Fruit fly (Drosophila melanogaster): ENCODE data around the gene CG4073.

CG4073 gene

DNA sequence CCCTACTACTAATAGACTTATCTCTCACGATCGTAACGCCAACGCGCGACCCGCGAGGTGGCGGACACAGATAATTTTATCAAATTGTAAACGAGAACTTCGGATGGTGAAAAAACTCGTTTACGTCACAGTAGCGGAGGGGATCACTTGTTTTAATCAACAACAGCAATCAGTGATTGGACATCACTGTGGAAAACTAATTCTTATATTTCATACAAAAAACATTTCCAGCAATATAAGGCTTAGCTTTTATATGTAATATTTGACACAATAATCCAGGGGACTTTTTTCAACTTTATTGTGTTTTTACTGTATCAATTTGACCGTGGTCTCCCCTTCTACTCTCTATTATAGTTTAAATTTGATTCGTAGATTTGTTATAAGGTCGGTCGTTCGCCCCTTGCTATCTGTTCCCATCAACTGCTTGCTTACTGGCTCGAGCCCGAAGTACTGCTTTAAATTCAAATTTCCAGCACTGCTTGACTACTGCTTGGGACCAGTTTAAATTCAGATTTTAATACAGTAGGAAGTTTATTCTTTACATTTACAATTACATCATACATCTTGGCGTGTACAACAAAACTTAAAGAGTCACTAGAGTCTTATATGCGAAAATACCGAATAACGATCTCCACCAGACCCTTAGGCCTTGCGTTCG lies 37.2 kb upstream of the CG4073 start, which contains the start of gene CG6465 (continued):
- TF ChIP-seq Asciz (GFP tag; optimal IDR thresholded peaks at IDR 0.05) (peak; percentile 12), BtbVII (GFP tag; optimal IDR thresholded peaks at IDR 0.05) (no peak), CG7839 (tag; optimal IDR thresholded peaks at IDR 0.05) (peak; percentile 38), CG15601 (tag; optimal IDR thresholded peaks at IDR 0.05) (peak; percentile 70), MESR4 (GFP tag; optimal IDR thresholded peaks at IDR 0.05) (no peak), CG2712 (tag; optimal IDR thresholded peaks at IDR 0.05) (peak; percentile 21), Antp (GFP tag; optimal IDR thresholded peaks at IDR 0.05) (no peak), gfzf (GFP tag; optimal IDR thresholded peaks at IDR 0.05) (peak; percentile 27), CG10267 (tag; optimal IDR thresholded peaks at IDR 0.05) (peak; percentile 17), tgo (GFP tag; IDR thresholded peaks at IDR 0.05) (peak; percentile 22; the same call in 1 of the 3 replicates), BEAF-32 (GFP tag; optimal IDR thresholded peaks at IDR 0.05) (peak; percentile 19), CG14710 (tag; optimal IDR thresholded peaks at IDR 0.05) (peak; percentile 4), stwl (tag; optimal IDR thresholded peaks at IDR 0.05) (peak; percentile 85), sug (tag; optimal IDR thresholded peaks at IDR 0.05) (peak; percentile 49), CG8089 (GFP tag; optimal IDR thresholded peaks at IDR 0.05) (no peak), E2f2 (GFP tag; IDR thresholded peaks at IDR 0.05) (peak; percentile 47; the same call in 1 of the 2 replicates), CG7745 (tag; optimal IDR thresholded peaks at IDR 0.05) (no peak), CG7372 (GFP tag; IDR thresholded peaks at IDR 0.05) (0 out of 2 replicates have a peak, but pooled peaks have one; percentile 6), CG2678 (tag; optimal IDR thresholded peaks at IDR 0.05) (peak; percentile 47), Gsc (GFP tag; IDR thresholded peaks at IDR 0.05) (no peak), CG9727 (GFP tag; optimal IDR thresholded peaks at IDR 0.05) (peak; percentile 31), Doc2 (GFP tag; IDR thresholded peaks at IDR 0.05) (no peak), stc (GFP tag; IDR thresholded peaks at IDR 0.05) (no peak), CG13296 (GFP tag; optimal IDR thresholded peaks at IDR 0.05) (peak; percentile 9), ken (GFP tag; IDR thresholded peaks at IDR 0.05) (no peak), fd3F (GFP tag; optimal IDR thresholded peaks at IDR 0.05) (no peak), GATAe (GFP tag; conservative IDR thresholded peaks at IDR 0.05) (0 out of 2 replicates have a peak, but pooled peaks have one; percentile 12), Opbp (GFP tag; IDR thresholded peaks at IDR 0.05; ENCODE audit: partially characterized antibody) (peak; percentile 57; the same call in 1 of the 3 replicates), dmrt11E (tag; optimal IDR thresholded peaks at IDR 0.05) (peak; percentile 4), Sry-δ (GFP tag; optimal IDR thresholded peaks at IDR 0.05) (no peak), eve (GFP tag; optimal IDR thresholded peaks at IDR 0.05) (peak in 1 of 2 experiments; percentile 79), Abd-B (GFP tag; optimal IDR thresholded peaks at IDR 0.05) (peak; percentile 57), CG17361 (GFP tag; IDR thresholded peaks at IDR 0.05) (peak; percentile 39; the same call in 1 of the 3 replicates), gro (GFP tag; optimal IDR thresholded peaks at IDR 0.05) (peak; percentile 52), Dfd (GFP tag; optimal IDR thresholded peaks at IDR 0.05) (peak in 1 of 2 experiments; percentile 95), pzg (GFP tag; optimal IDR thresholded peaks at IDR 0.05) (peak; percentile 12), lab (GFP tag; optimal IDR thresholded peaks at IDR 0.05) (peak; percentile 68), gce (GFP tag; IDR thresholded peaks at IDR 0.05) (peak; percentile 46; the same call in 1 of the 3 replicates), Eip74EF (GFP tag; optimal IDR thresholded peaks at IDR 0.05) (peak; percentile 24 to 87), Ptx1 (GFP tag; IDR thresholded peaks at IDR 0.05) (peak; percentile 54), Rfx (GFP tag; IDR thresholded peaks at IDR 0.05) (peak; percentile 58), insv (GFP tag; optimal IDR thresholded peaks at IDR 0.05) (peak in 1 of 2 experiments; percentile 23), gsb (GFP tag; IDR thresholded peaks at IDR 0.05) (peak; percentile 50; the same call in 1 of the 2 replicates), CG9817 (tag; optimal IDR thresholded peaks at IDR 0.05) (peak; percentile 8), emc (GFP tag; optimal IDR thresholded peaks at IDR 0.05) (no peak), Six4 (GFP tag; optimal IDR thresholded peaks at IDR 0.05) (no peak), sqz (GFP tag; optimal IDR thresholded peaks at IDR 0.05) (peak; percentile 18), Blimp-1 (GFP tag; optimal IDR thresholded peaks at IDR 0.05) (peak; percentile 33)
